Fruit fly (Drosophila melanogaster): ENCODE data around the gene bab1.

bab1 gene

DNA sequence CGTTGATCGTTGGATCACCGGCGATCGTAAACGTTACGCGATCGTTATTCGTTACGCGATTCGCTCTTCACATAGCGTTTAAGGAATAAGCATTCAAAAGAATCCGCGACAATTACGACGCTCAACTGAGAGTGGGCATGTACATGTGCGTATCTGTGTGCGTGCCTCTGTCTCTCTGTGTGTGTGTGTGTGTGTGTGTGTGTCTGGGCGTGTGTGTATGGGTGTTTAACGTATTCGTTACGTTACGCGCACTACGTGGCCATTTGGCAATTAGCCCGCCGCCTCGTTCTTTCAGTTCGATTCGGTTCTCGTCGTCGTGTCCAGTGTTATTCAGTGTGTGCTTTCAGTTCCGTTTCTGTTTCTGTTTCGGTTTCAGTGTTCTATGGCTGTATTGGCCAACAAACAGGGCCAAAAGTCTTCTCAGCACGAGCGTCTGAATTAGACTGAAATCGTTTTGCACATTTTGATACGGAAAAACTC lies at the start of gene bab1:
Gene bab1, minus strand, starts transcription at position 430 of the 480 bp plus-strand sequence.
- TF ChIP-seq EcR (GFP tag; optimal IDR thresholded peaks at IDR 0.05) = no peak
- TF ChIP-seq usp (GFP tag; optimal IDR thresholded peaks at IDR 0.05) = no peak
- no peak for TF ChIP-seq CG8478 (optimal IDR thresholded peaks at IDR 0.05)
- TF ChIP-seq Dll (optimal IDR thresholded peaks at IDR 0.05) = no peak
- TF ChIP-seq pan (optimal IDR thresholded peaks at IDR 0.05) = no peak
- no peak for TF ChIP-seq psq (optimal IDR thresholded peaks at IDR 0.05)

DNA sequence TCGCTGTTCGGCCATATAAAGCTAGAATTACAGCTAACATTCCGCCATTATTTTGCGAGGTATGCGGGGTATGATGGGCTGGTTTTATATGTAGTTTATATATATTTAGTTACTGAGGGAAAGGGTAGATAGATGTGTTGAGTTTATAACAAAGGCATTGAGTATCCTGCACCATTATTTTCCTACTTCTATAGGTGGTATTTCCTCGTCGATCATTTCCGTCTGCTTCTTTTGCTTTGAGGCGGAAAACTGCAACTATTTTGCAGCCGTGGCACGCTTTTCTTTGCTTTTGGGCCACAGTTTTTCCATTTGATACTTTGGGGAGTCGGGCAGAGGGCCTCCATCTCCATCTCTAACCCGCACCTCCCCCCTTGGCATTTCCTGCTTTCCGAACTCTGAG lies 48.3 kb upstream of the bab1 start:
- TF ChIP-seq pan (optimal IDR thresholded peaks at IDR 0.05) = no peak
- no peak for TF ChIP-seq EcR (GFP tag; optimal IDR thresholded peaks at IDR 0.05)
- no peak for TF ChIP-seq psq (optimal IDR thresholded peaks at IDR 0.05)
- TF ChIP-seq CG8478 (optimal IDR thresholded peaks at IDR 0.05) = no peak
- no peak for TF ChIP-seq Dll (optimal IDR thresholded peaks at IDR 0.05)
- no peak for TF ChIP-seq usp (GFP tag; optimal IDR thresholded peaks at IDR 0.05)

DNA sequence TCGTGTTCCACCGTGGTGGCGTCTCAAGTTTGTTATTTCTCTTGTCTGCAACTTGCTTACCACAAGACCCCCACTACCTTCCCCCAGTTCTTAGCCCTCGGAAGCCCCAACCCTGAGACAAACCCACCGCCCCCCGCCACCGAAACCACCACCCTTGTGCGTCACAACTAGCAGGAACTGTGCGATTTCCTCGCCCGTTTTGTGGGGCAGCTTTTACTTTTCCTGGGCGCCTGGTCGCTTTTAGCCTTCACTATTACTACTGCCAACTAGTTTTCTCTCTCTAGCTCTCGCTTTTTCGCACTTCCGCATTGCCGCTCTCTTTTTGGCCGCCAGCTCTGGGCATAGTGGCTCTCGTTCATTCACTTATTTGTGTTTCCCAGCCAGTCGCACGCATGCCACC lies 45.6 kb upstream of the bab1 start:
- TF ChIP-seq EcR (GFP tag; optimal IDR thresholded peaks at IDR 0.05) (no peak), usp (GFP tag; optimal IDR thresholded peaks at IDR 0.05) (no peak), Dll (optimal IDR thresholded peaks at IDR 0.05) (no peak), CG8478 (optimal IDR thresholded peaks at IDR 0.05) (no peak), psq (optimal IDR thresholded peaks at IDR 0.05) (no peak), pan (optimal IDR thresholded peaks at IDR 0.05) (no peak)

DNA sequence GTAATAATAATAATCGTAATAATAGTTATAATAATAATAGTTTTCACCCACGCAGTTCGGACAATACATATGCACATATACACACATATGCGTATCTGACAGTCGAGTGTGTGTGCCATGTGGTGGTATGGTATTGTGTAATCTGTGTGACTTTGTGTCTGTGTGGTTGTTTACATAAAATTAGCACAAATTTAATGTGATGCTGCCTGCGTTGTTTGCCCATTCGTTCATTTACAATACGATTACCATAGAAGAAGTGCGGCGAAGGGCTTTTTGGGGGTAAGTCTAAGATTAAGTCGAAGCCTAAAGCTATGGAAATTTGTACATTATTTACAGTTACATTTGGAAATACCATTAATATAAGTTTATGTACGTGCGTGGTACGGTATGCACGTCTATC lies 39.6 kb upstream of the bab1 start:
- TF ChIP-seq pan (optimal IDR thresholded peaks at IDR 0.05) = no peak
- no peak for TF ChIP-seq Dll (optimal IDR thresholded peaks at IDR 0.05)
- TF ChIP-seq usp (GFP tag; optimal IDR thresholded peaks at IDR 0.05) = no peak
- no peak for TF ChIP-seq CG8478 (optimal IDR thresholded peaks at IDR 0.05)
- TF ChIP-seq psq (optimal IDR thresholded peaks at IDR 0.05) = no peak
- no peak for TF ChIP-seq EcR (GFP tag; optimal IDR thresholded peaks at IDR 0.05)

DNA sequence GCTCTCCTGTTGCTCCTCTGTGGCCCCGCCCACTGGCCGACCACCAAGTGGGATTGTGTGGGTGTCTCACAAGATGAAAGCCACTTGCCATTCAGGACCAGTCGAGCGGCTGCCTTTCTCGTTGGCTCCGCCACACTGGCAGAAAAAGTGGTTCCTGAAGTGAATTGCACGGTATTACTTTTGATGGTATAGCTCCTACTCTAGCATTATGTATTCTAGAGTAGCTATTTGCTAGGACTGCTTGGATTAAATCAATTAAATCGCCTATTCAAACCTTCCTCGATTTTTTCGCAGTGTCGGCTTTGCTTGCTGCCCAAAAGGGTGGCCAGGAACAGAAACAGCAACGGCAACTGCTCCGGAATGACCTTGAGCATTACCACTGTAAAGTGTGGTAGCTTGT lies 38.5 kb upstream of the bab1 start:
- TF ChIP-seq CG8478 (optimal IDR thresholded peaks at IDR 0.05) (no peak), EcR (GFP tag; optimal IDR thresholded peaks at IDR 0.05) (no peak), pan (optimal IDR thresholded peaks at IDR 0.05) (no peak), Dll (optimal IDR thresholded peaks at IDR 0.05) (no peak), psq (optimal IDR thresholded peaks at IDR 0.05) (no peak), usp (GFP tag; optimal IDR thresholded peaks at IDR 0.05) (no peak)

DNA sequence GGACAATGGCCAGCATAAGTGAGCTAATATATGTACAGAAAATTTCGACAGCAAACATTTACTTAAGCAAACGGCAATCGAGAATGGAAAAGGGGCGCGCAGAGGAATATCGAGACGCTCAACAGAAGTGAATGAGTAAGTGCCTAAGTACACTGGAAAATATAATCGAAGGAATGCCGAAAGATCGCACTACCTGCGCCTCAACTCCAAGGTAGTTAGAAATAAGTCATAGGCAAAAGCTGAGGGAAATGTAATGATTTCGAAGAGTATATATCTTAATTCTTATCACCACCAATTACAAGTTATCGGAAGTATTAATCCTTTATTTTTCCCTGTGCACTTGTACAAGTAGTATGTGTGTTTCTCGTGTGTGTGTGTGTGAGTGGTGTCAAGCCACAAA lies 36.6 kb upstream of the bab1 start:
- TF ChIP-seq usp (GFP tag; optimal IDR thresholded peaks at IDR 0.05) = no peak
- no peak for TF ChIP-seq psq (optimal IDR thresholded peaks at IDR 0.05)
- TF ChIP-seq pan (optimal IDR thresholded peaks at IDR 0.05) = no peak
- no peak for TF ChIP-seq EcR (GFP tag; optimal IDR thresholded peaks at IDR 0.05)
- no peak for TF ChIP-seq Dll (optimal IDR thresholded peaks at IDR 0.05)
- TF ChIP-seq CG8478 (optimal IDR thresholded peaks at IDR 0.05) = no peak

DNA sequence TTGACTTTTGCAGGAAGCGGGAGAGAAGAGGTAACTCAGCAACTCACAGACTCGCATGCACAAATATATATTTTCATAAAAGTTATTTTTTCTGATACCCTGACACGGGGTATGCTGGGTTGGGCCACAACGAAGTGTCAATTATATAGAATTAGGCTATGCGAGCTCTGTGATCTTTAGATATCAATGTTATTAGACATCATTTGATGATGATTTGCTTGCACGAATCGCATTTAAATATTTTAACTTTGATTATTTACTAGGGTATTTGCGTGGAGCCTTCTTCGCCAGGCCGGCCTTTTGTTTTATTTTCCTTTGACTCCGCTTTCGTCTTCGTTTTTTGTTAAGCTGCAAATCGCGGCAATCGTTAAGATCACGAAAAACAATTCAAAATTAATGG lies 28.7 kb upstream of the bab1 start:
- no peak for TF ChIP-seq pan (optimal IDR thresholded peaks at IDR 0.05)
- no peak for TF ChIP-seq Dll (optimal IDR thresholded peaks at IDR 0.05)
- no peak for TF ChIP-seq EcR (GFP tag; optimal IDR thresholded peaks at IDR 0.05)

DNA sequence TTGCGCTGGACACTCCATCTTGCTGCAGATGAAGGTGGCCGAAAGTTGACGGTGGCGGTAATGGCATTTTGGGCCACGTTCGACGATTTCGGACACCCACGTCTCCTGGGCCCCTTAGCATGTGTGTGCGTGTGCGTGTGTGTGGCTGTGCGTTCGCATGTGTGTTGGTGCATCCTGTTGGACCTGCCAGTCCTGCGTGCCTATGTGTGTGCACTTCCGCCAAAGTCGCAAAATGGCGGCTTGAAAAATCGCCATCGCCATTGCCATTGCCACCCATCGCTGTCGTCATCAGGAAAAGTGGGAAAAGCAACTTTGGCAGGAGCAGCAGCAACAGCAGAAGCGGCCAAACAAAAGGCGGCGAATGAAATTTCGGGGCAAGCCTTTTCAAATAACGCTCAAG lies 22.9 kb upstream of the bab1 start:
- TF ChIP-seq psq (optimal IDR thresholded peaks at IDR 0.05) = no peak
- no peak for TF ChIP-seq pan (optimal IDR thresholded peaks at IDR 0.05)
- no peak for TF ChIP-seq CG8478 (optimal IDR thresholded peaks at IDR 0.05)
- no peak for TF ChIP-seq EcR (GFP tag; optimal IDR thresholded peaks at IDR 0.05)
- no peak for TF ChIP-seq Dll (optimal IDR thresholded peaks at IDR 0.05)
- TF ChIP-seq usp (GFP tag; optimal IDR thresholded peaks at IDR 0.05) = no peak

DNA sequence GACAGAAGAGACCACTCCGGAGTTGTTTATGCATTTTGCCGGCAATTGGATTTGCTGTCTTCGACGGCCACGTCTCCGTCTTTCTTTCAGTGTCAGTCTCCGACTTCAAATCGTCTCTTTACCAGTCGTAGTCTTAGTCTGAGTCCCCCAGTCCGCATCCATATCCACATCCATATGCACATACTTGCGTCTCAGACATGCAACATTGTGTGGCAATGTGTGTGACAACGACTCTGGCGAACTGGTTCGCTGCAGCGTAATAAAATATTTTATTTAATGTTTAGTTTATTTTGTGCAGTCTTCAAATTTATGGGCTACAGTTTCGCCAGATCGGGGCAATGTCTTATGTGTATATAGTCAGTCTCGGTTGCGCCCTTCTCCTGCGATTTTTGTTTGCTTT lies 20.8 kb upstream of the bab1 start:
- no peak for TF ChIP-seq CG8478 (optimal IDR thresholded peaks at IDR 0.05)

DNA sequence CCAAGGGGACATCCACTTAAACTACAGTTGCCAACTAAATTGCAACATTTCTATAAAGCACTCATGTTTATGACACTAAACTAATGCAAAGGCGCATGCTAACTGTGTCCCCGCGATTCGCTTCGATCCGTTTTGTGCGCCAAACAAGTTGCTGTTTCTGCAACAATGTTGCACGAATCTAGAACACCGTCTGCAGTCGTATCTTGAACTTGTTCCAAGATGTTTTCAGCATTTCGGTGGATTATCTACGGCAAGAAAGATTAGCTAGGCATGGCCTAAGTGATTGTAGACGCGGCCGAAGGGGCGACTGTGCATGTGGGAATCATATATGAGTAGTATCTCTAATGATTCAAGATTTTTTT lies 19.3 kb upstream of the bab1 start:
- no peak for TF ChIP-seq CG8478 (optimal IDR thresholded peaks at IDR 0.05)
- TF ChIP-seq Dll (optimal IDR thresholded peaks at IDR 0.05) = no peak
- TF ChIP-seq usp (GFP tag; optimal IDR thresholded peaks at IDR 0.05) = no peak
- TF ChIP-seq EcR (GFP tag; optimal IDR thresholded peaks at IDR 0.05) = no peak
- no peak for TF ChIP-seq psq (optimal IDR thresholded peaks at IDR 0.05)
- no peak for TF ChIP-seq pan (optimal IDR thresholded peaks at IDR 0.05)

DNA sequence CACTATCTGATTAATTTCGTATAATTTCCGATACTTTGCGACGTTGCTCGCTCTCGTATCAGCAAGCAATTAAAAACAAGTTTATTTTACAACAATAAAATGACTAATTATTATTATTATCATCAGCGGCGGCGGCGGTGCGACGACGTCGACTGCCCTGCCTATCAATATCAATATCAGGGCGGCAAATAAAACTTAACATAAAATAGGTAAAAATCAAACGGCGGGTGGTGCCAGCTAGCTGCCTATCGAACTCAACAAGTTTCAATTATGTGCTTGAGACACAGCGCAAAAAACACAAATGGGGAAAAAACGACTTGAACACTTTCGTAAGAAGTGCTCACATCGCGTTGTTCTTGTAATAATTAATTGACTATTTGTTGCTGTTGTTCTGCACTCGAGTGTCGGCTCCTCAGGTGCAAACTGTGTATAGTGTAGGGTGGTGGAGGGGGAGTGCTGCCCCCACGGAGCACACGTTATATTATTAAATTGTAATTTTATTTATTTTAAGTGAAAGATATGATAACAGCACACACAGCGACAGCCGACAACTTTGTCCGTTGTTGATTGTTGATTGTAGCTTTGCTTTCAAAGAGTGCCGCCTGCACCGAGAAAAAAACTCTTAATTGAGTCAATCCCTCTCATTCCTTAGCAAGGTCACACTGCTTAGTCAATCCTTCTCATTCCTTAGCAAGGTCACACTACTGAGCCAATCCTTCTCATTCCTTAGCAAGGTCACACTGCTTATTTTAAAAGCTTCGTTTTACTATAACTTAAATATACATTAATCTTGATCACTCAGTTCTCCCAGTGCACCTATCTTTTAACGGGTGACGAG lies 18.7 kb upstream of the bab1 start:
- no peak for TF ChIP-seq psq (optimal IDR thresholded peaks at IDR 0.05)
- TF ChIP-seq pan (optimal IDR thresholded peaks at IDR 0.05) = no peak
- no peak for TF ChIP-seq EcR (GFP tag; optimal IDR thresholded peaks at IDR 0.05)
- no peak for TF ChIP-seq CG8478 (optimal IDR thresholded peaks at IDR 0.05)
- no peak for TF ChIP-seq Dll (optimal IDR thresholded peaks at IDR 0.05)
- TF ChIP-seq usp (GFP tag; optimal IDR thresholded peaks at IDR 0.05) = no peak

DNA sequence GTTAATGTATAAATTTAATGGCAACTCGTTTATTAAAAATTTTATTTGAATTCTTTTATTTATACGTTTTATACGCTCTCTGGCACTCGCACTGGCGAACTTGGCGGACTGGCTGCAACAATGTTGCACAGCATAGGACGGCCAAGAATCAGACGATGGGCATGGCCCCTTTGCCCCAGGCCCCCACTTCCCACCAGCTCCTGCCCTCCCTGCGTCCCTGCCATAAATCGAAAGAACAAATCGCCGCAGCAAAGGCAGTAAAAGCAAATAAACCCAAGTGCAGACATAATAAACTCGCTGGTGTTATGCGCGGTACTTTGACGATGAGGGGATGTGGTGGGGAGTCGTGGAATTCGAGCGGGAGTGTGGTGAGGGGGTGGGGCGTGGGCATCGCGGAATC lies 17.6 kb upstream of the bab1 start:
- TF ChIP-seq Dll (optimal IDR thresholded peaks at IDR 0.05) (peak; percentile 28), pan (optimal IDR thresholded peaks at IDR 0.05) (no peak)

DNA sequence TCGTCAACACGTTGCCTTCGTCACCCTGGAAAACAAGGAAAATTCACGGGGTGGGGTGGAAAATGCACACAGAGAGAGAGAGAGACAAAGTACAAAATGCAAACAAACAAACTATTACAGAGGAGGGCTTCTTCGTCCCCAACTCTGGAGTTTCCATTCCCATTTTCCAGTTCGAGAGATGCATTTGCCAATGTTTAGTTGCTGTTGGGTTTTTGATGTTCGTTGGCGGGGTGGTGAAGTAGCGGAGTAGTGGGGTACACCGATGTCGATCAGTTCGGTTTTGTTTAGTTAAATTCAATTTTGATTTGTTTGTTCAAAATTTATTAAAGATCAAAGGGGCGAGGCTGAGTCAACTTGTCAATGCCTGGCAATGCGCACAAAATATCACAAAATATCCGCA lies 16.7 kb upstream of the bab1 start:
- TF ChIP-seq usp (GFP tag; optimal IDR thresholded peaks at IDR 0.05) = no peak
- no peak for TF ChIP-seq Dll (optimal IDR thresholded peaks at IDR 0.05)
- TF ChIP-seq psq (optimal IDR thresholded peaks at IDR 0.05) = no peak
- TF ChIP-seq pan (optimal IDR thresholded peaks at IDR 0.05) = no peak
- TF ChIP-seq CG8478 (optimal IDR thresholded peaks at IDR 0.05) = no peak
- TF ChIP-seq EcR (GFP tag; optimal IDR thresholded peaks at IDR 0.05) = no peak
